Worm (Caenorhabditis elegans) whole organism, midembryonic: ENCODE data around the gene K02D10.8.

Experiments used
- T22C8.4 ChIP-seq: fragments of 200-800 bp; sonication (Bioruptor generic); IDR thresholded peaks from 2 replicates; pipeline ENCODE4 v1.3.6; 2022; ENCODE audit warnings: missing genetic modification characterization, missing compliant biosample characterization
- flt-1 ChIP-seq: fragments of 200-800 bp; sonication (Bioruptor generic); IDR thresholded peaks from 2 replicates; pipeline ENCODE4 v1.3.6; 2022; ENCODE audit warnings: missing genetic modification characterization, missing compliant biosample characterization
- ref-1 ChIP-seq: fragments of 200-800 bp; sonication (Bioruptor generic); conservative IDR thresholded peaks from 2 replicates; pipeline ENCODE4 v1.3.6; 2022; ENCODE audit warnings: missing genetic modification reagents, missing genetic modification characterization, missing compliant biosample characterization

DNA sequence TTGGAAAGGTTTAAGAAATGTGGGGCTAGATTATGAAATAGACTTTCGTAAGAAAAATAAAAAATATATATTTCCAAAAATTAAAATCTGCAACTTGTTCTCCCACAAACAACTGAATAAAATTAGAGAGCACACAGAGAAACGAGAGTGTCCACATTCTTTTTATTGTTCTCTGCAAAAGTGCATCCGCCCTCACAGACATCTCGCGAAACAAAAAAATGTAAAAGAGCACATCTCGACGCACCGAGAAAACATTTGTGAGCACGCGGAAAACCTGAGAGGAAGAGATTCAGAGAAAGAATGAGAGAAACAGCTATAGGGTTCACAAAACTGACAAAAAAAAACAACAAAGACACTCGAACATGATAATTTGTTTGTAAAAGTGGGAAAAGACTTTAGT, 4.1 kb upstream of the K02D10.8 start:
- TF ChIP-seq flt-1 (GFP tag; lab: Robert Waterston, UW) (no peak), ref-1 (GFP tag; lab: Robert Waterston, UW) (no peak), T22C8.4 (GFP tag; lab: Robert Waterston, UW) (no peak)
